Worm (Caenorhabditis elegans): ENCODE data around the gene T02C12.5.
A peak's percentile ranks its signal among the peaks of the same experiment; 100 is the strongest.

The T02C12.5 gene

ce11 chrIII:4019801-4020200, 8.2 kb downstream of the T02C12.5 start, which contains the start of gene snpc-3.4:
Gene snpc-3.4 (plus strand): TSS chrIII:4020037.
- TF ChIP-seq aha-1 (tag; optimal IDR thresholded peaks at IDR 0.05) (no peak), ceh-88 (GFP tag; IDR thresholded peaks at IDR 0.05) (no peak), hlh-4 (tag; optimal IDR thresholded peaks at IDR 0.05) (no peak), pqm-1 (tag; optimal IDR thresholded peaks at IDR 0.05) (no peak), tbx-2 (tag; optimal IDR thresholded peaks at IDR 0.05) (peak; percentile 60), elt-2 (tag; optimal IDR thresholded peaks at IDR 0.05) (no peak), nhr-77 (tag; optimal IDR thresholded peaks at IDR 0.05) (peak; percentile 47), dsc-1 (tag; optimal IDR thresholded peaks at IDR 0.05) (no peak), C16A3.4 (tag; optimal IDR thresholded peaks at IDR 0.05) (peak; percentile 81), fos-1 (tag; optimal IDR thresholded peaks at IDR 0.05) (no peak), sptf-1 (tag; optimal IDR thresholded peaks at IDR 0.05) (no peak), ztf-11 (tag; optimal IDR thresholded peaks at IDR 0.05) (peak in 1 of 2 experiments; percentile 22), nhr-76 (tag; optimal IDR thresholded peaks at IDR 0.05) (no peak), lir-3 (tag; optimal IDR thresholded peaks at IDR 0.05; ENCODE audit: poor library complexity) (no peak), F16B12.6 (tag; optimal IDR thresholded peaks at IDR 0.05) (peak; percentile 96), ceh-90 (tag; optimal IDR thresholded peaks at IDR 0.05) (no peak), unc-62 (GFP tag; optimal IDR thresholded peaks at IDR 0.05) (no peak), tlp-1 (tag; optimal IDR thresholded peaks at IDR 0.05) (no peak), unc-86 (tag; optimal IDR thresholded peaks at IDR 0.05) (peak; percentile 50), ceh-82 (tag; optimal IDR thresholded peaks at IDR 0.05) (peak in 2 of 3 experiments; percentile 66 to 82), lin-13 (GFP tag; optimal IDR thresholded peaks at IDR 0.05) (peak; percentile 46), rnt-1 (tag; optimal IDR thresholded peaks at IDR 0.05) (peak; percentile 55), skn-1 (tag; optimal IDR thresholded peaks at IDR 0.05) (peak; percentile 86), fkh-10 (GFP tag; optimal IDR thresholded peaks at IDR 0.05) (peak; percentile 36), zip-4 (GFP tag; optimal IDR thresholded peaks at IDR 0.05) (no peak), sox-4 (tag; optimal IDR thresholded peaks at IDR 0.05) (no peak), unc-130 (tag; optimal IDR thresholded peaks at IDR 0.05) (peak; percentile 34), mep-1 (tag; optimal IDR thresholded peaks at IDR 0.05) (peak; percentile 88), dpl-1 (GFP tag; optimal IDR thresholded peaks at IDR 0.05) (peak; percentile 90 to 93 (median 91)), efl-3 (GFP tag; optimal IDR thresholded peaks at IDR 0.05) (no peak), unc-98 (GFP tag; IDR thresholded peaks at IDR 0.05) (no peak), fkh-8 (tag; optimal IDR thresholded peaks at IDR 0.05) (peak; percentile 57), lin-14 (GFP tag; optimal IDR thresholded peaks at IDR 0.05) (peak; percentile 77), nhr-20 (tag; optimal IDR thresholded peaks at IDR 0.05) (peak; percentile 65), nhr-237 (tag; optimal IDR thresholded peaks at IDR 0.05) (no peak), elt-3 (tag; optimal IDR thresholded peaks at IDR 0.05) (peak in 2 of 6 experiments; percentile 57 to 59), irx-1 (tag; optimal IDR thresholded peaks at IDR 0.05) (peak; percentile 49), nhr-11 (tag; optimal IDR thresholded peaks at IDR 0.05) (no peak), isw-1 (GFP tag; IDR thresholded peaks at IDR 0.05) (peak; percentile 44), nhr-85 (tag) (peak; percentile 86), aly-2 (tag; optimal IDR thresholded peaks at IDR 0.05) (peak; percentile 53), snpc-4 (tag; optimal IDR thresholded peaks at IDR 0.05) (peak; percentile 20), sup-37 (GFP tag; optimal IDR thresholded peaks at IDR 0.05) (no peak), Y116A8C.19 (tag; optimal IDR thresholded peaks at IDR 0.05; ENCODE audit: borderline replicate concordance) (no peak), nhr-19 (GFP tag; conservative IDR thresholded peaks at IDR 0.05) (peak; percentile 55), lin-15B (tag; optimal IDR thresholded peaks at IDR 0.05) (peak; percentile 62), xbp-1 (tag; optimal IDR thresholded peaks at IDR 0.05) (peak; percentile 67), ets-5 (GFP tag; IDR thresholded peaks at IDR 0.05) (no peak), C04F5.9 (tag; optimal IDR thresholded peaks at IDR 0.05) (no peak), pax-3 (tag; optimal IDR thresholded peaks at IDR 0.05) (no peak), ceh-8 (GFP tag; optimal IDR thresholded peaks at IDR 0.05) (no peak), nhr-90 (tag; optimal IDR thresholded peaks at IDR 0.05; ENCODE audit: poor library complexity) (peak; percentile 43), ceh-63 (GFP tag; optimal IDR thresholded peaks at IDR 0.05) (no peak), unc-30 (tag; optimal IDR thresholded peaks at IDR 0.05) (no peak)
